Worm (Caenorhabditis elegans): Measurements from ENCODE around the gene K03H1.13.

K03H1.13 gene

ce11 chrIII:9950244-9950643 lies at the start of gene K03H1.13:
Gene K03H1.13 (minus strand): TSS chrIII:9950344.
- TF ChIP-seq him-1 (tag; optimal IDR thresholded peaks at IDR 0.05), result no peak
- TF ChIP-seq W03F9.2 (tag; optimal IDR thresholded peaks at IDR 0.05), result no peak
- no peak for TF ChIP-seq dao-5 (tag; optimal IDR thresholded peaks at IDR 0.05)

DNA sequence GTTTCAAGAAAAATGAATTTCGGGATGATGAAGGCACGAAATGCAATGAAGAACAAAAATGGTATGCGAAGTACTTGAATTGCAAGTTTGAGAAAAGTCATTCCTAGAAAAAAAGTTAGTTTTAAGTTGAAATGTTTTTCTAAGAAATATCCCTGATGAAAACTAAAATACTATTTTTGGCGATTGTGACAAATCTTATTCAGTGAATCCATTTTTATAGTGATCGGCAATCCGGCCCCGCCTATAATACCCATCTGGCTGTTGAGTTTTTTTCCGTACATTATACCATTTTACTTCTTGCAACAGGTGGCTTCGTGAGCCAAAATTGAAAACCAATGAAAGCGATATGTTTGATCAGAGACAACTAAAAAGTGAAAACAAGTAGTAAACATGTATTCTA lies 49.1 kb upstream of the K03H1.13 start, which contains the start of gene C05B5.17:
C05B5.17 (minus strand) TSS at position 101 of the 400 bp plus-strand sequence.
- TF ChIP-seq W03F9.2 (tag; optimal IDR thresholded peaks at IDR 0.05), result no peak
- no peak for TF ChIP-seq him-1 (tag; optimal IDR thresholded peaks at IDR 0.05)
- TF ChIP-seq dao-5 (tag; optimal IDR thresholded peaks at IDR 0.05), result no peak

DNA sequence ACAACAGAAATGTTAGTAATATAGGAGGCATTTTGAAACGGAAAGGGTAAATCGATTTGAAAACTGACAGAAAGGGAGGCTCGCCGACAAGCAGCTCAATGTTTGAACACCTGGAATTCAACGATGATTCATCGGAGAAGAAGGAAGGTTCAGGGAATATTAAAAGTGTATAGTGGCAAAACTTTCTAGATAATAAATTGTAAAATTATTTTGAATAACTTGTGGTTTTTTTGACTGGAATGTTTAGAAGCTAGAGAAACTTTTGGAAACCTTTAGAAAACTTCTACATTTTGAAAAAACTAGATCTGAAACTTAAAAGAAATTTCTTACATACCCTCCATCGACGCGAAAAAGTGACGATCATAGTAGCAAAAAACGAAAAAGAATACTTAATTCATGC lies 47.7 kb upstream of the K03H1.13 start, which contains the start of gene pqn-8:
pqn-8 (minus strand) TSS at position 101 of the 400 bp plus-strand sequence.
- no peak for TF ChIP-seq W03F9.2 (tag; optimal IDR thresholded peaks at IDR 0.05)
- no peak for TF ChIP-seq dao-5 (tag; optimal IDR thresholded peaks at IDR 0.05)
- no peak for TF ChIP-seq him-1 (tag; optimal IDR thresholded peaks at IDR 0.05)

ce11 chrIII:9993535-9993934 lies 43.4 kb upstream of the K03H1.13 start, which contains the start of gene C05B5.4:
Gene C05B5.4 (plus strand): TSS chrIII:9993885.
- TF ChIP-seq dao-5 (tag; optimal IDR thresholded peaks at IDR 0.05) (no peak), W03F9.2 (tag; optimal IDR thresholded peaks at IDR 0.05) (no peak), him-1 (tag; optimal IDR thresholded peaks at IDR 0.05) (no peak)

- no peak for TF ChIP-seq W03F9.2 (tag; optimal IDR thresholded peaks at IDR 0.05)
- TF ChIP-seq dao-5 (tag; optimal IDR thresholded peaks at IDR 0.05), result no peak
- no peak for TF ChIP-seq him-1 (tag; optimal IDR thresholded peaks at IDR 0.05)
Measured at ce11 chrIII:9991324-9991723, 41.2 kb upstream of the K03H1.13 start.

DNA sequence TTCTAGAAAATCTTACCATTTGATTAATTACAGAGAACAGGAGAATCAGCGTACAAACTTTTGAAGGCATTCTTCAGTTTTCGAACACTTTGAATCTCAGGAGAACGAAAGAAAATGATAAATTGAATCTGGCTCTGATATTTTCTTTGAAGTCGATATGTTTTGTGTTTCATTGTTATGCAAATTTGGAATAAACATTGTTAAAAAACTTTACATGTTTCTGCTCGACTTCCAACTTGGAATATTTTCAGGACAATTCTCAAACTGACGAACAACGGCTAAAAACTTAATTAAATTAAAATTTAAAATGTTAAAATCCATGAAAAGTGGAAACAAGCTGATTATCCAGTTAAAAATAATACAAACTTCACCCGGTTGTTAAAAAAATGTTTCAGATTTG lies 38.2 kb upstream of the K03H1.13 start, which contains the start of gene C05B5.1:
C05B5.1 (minus strand) TSS at position 101 of the 400 bp plus-strand sequence.
- TF ChIP-seq dao-5 (tag; optimal IDR thresholded peaks at IDR 0.05) (no peak), him-1 (tag; optimal IDR thresholded peaks at IDR 0.05) (no peak), W03F9.2 (tag; optimal IDR thresholded peaks at IDR 0.05) (no peak)

ce11 chrIII:9986827-9987429 lies 36.8 kb upstream of the K03H1.13 start, which contains the start of gene C05B5.12:
Gene C05B5.12 (plus strand): TSS chrIII:9987379.
- TF ChIP-seq W03F9.2 (tag; optimal IDR thresholded peaks at IDR 0.05) (no peak), dao-5 (tag; optimal IDR thresholded peaks at IDR 0.05) (no peak), him-1 (tag; optimal IDR thresholded peaks at IDR 0.05) (no peak)

DNA sequence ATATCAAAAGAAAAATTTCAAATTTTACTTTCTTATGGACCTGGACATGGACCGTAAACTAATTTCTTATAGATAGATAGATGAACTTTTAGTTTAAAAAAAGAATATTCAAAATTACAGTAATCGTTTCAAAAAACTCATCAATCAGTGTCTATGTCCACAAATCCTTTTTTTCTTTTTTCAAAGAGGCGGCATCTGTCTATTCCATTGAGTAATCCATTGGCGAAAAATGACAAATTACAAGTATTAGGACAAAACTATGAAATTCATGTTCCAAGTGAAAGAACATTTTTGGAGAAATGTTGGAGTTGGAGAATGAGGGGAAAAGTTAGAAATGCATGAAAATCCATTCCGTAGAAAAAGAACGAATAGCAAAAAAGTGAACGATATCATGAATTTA lies 35.4 kb upstream of the K03H1.13 start:
- no peak for TF ChIP-seq dao-5 (tag; optimal IDR thresholded peaks at IDR 0.05)
- TF ChIP-seq him-1 (tag; optimal IDR thresholded peaks at IDR 0.05), result no peak

ce11 chrIII:9984604-9985003 lies 34.5 kb upstream of the K03H1.13 start:
- TF ChIP-seq him-1 (tag; optimal IDR thresholded peaks at IDR 0.05), result no peak
- TF ChIP-seq W03F9.2 (tag; optimal IDR thresholded peaks at IDR 0.05), result no peak
- TF ChIP-seq dao-5 (tag; optimal IDR thresholded peaks at IDR 0.05), result no peak

- no peak for TF ChIP-seq him-1 (tag; optimal IDR thresholded peaks at IDR 0.05)
- TF ChIP-seq W03F9.2 (tag; optimal IDR thresholded peaks at IDR 0.05), result no peak
- no peak for TF ChIP-seq dao-5 (tag; optimal IDR thresholded peaks at IDR 0.05)
Measured at ce11 chrIII:9982119-9982642, 32.0 kb upstream of the K03H1.13 start.

DNA sequence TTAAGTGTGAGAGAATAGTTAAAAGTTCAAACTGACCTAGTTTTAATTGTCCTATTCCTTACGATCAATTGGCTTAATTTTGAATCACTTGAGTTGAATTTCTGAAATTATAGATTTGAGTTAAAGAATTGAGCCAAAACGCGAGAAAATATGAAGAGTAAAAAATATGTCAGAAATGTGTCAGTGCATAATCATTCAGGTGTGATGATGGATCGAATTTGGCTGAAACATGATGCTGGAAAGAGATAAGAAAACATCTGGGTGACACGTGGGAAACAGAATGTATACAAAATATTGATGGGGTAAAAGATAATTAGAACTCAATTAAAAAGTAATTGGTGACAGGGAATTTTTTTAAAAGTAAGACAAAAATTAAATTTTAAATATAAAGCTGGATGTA lies 23.6 kb upstream of the K03H1.13 start, which contains the start of gene R10E12.2:
R10E12.2 (minus strand) TSS at position 101 of the 400 bp plus-strand sequence.
- TF ChIP-seq W03F9.2 (tag; optimal IDR thresholded peaks at IDR 0.05), result no peak
- TF ChIP-seq dao-5 (tag; optimal IDR thresholded peaks at IDR 0.05), result no peak
- no peak for TF ChIP-seq him-1 (tag; optimal IDR thresholded peaks at IDR 0.05)

- TF ChIP-seq W03F9.2 (tag; optimal IDR thresholded peaks at IDR 0.05) (no peak), dao-5 (tag; optimal IDR thresholded peaks at IDR 0.05) (no peak), him-1 (tag; optimal IDR thresholded peaks at IDR 0.05) (no peak)
Measured at ce11 chrIII:9972192-9972811, 22.2 kb upstream of the K03H1.13 start.

DNA sequence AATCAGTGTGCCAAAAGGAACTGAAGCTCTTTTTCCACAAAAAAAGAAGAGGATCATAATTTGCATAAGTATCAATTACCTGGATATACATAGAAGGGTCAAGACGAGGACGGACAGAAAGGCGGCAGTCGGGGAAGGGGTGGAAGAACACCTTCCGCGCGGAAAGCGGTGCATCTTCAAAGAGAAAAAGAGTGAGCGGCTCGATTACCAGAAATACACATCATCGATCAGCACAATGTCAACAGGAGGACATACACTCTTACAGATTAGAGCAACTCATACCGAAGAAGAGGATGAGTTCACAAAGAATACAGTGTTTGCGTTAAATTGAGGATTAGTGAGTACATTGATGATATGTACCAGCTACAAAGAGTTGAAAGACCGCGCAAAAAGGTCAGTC lies 19.2 kb upstream of the K03H1.13 start:
- TF ChIP-seq dao-5 (tag; optimal IDR thresholded peaks at IDR 0.05) (no peak), W03F9.2 (tag; optimal IDR thresholded peaks at IDR 0.05) (no peak), him-1 (tag; optimal IDR thresholded peaks at IDR 0.05) (no peak)

DNA sequence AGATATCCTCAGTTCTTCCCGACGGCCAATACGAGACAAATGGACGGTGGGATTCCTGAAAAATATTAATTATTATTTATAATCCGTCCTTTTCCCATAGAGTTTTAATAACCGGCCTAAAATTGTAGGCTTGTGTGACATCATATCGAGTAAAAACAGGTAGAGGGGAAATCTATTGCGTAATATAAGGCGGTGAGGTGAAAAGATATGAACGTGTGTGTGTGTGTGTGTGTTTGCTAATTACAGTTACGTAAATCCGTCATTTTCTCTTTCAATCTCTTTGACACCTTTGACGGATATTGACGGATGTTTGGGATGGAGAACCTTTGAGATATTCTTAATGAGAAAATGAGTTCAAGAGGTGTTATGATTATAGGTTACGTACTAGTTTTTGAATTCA lies 15.3 kb upstream of the K03H1.13 start:
- TF ChIP-seq him-1 (tag; optimal IDR thresholded peaks at IDR 0.05) (no peak), W03F9.2 (tag; optimal IDR thresholded peaks at IDR 0.05) (no peak), dao-5 (tag; optimal IDR thresholded peaks at IDR 0.05) (no peak)
